Fruit fly (Drosophila melanogaster): Measurements from ENCODE around the gene Saysd1.

DNA sequence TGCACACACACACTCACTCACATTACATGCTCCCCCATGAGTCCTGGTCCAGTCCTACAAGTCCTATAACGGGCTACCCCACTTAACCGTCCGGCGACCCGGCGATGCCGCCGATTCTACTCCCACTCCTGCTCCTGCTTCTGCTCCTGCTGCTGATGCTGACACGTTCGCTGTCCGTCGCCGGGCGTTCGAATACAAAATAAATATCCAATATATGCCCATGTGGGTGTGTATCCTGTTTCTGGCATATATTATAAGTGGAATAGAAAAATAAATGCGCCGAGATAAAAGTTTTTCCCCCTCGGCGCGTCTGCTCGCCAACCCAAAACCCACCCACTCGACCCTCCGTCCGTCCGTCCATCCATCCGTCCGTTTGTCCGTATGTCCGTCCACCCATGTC is 48.2 kb downstream of the Saysd1 start:
- TF ChIP-seq CTCF (optimal IDR thresholded peaks at IDR 0.05) (no peak), CG8478 (optimal IDR thresholded peaks at IDR 0.05) (no peak)

All from S2 (cell line).